Worm (Caenorhabditis elegans): ENCODE measurements around the gene srt-12.

The srt-12 gene

DNA sequence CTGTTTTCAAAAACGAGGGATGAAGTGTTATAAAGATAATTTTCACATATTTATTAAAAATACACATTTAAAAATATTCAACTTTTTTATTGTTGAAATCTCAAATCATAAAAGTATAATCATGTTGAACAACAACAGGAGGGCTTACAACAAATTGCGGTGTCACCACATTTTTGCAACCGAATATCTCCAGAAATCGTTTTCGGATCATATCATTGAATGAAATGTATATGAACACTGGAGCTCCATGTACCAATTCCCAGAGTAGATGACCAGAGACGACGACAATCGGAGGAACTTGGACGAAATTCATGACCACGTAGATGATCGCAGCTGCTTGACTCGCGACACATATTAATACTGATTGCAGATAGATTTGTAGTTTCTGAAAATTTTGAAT lies 19.1 kb upstream of the srt-12 start:
- TF ChIP-seq pes-1 (GFP tag; IDR thresholded peaks at IDR 0.05) (no peak), aly-1 (tag; optimal IDR thresholded peaks at IDR 0.05) (no peak), flt-1 (GFP tag; IDR thresholded peaks at IDR 0.05) (no peak), tbx-37 (GFP tag; conservative IDR thresholded peaks at IDR 0.05) (no peak), ets-7 (tag; optimal IDR thresholded peaks at IDR 0.05) (no peak), hmbx-1 (tag; optimal IDR thresholded peaks at IDR 0.05) (no peak)

- no peak for TF ChIP-seq hnd-1 (tag; optimal IDR thresholded peaks at IDR 0.05)
- TF ChIP-seq hmbx-1 (tag; optimal IDR thresholded peaks at IDR 0.05) = no peak
- TF ChIP-seq sea-1 (GFP tag; conservative IDR thresholded peaks at IDR 0.05) = no peak
- no peak for TF ChIP-seq ceh-13 (GFP tag; optimal IDR thresholded peaks at IDR 0.05)
- no peak for TF ChIP-seq tbx-11 (GFP tag; IDR thresholded peaks at IDR 0.05)
- TF ChIP-seq tbx-37 (GFP tag; conservative IDR thresholded peaks at IDR 0.05) = no peak
- TF ChIP-seq ceh-36 (tag; optimal IDR thresholded peaks at IDR 0.05) = no peak
- no peak for TF ChIP-seq F13C5.2 (tag; optimal IDR thresholded peaks at IDR 0.05)
- TF ChIP-seq hmg-4 (GFP tag; optimal IDR thresholded peaks at IDR 0.05) = no peak
Measured at ce11 chrV:4260090-4260489, 17.8 kb upstream of the srt-12 start, which contains the start of gene srt-3. srt-3 (minus strand) TSS chrV:4260190.

DNA sequence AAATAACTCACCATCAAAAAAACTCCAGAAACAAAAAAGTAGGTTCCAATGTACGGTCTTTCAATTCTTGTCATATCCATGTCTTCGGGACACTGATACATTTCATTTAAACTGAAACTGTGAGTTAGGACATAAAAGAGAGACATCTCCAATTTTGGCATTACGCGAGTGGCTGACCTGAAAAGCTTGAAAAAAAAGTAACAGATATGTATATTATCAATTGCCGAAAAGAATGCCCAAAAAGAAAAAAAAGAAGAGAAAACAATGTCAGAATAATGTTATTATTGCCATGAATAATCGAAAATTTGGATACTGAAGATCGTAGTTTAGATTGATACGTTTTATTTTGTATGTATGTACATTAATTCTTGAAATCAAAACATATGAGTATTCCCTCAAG lies 14.1 kb upstream of the srt-12 start, which contains the start of gene srt-14:
TSS of gene srt-14 (minus strand) at position 101 of the 400 bp plus-strand sequence.
- no peak for TF ChIP-seq sea-1 (GFP tag; conservative IDR thresholded peaks at IDR 0.05)
- no peak for TF ChIP-seq tra-4 (tag; optimal IDR thresholded peaks at IDR 0.05)
- TF ChIP-seq flt-1 (GFP tag; IDR thresholded peaks at IDR 0.05) = no peak
- TF ChIP-seq aly-1 (tag; optimal IDR thresholded peaks at IDR 0.05) = no peak
- no peak for TF ChIP-seq tbx-11 (GFP tag; IDR thresholded peaks at IDR 0.05)

- no peak for TF ChIP-seq tbx-37 (GFP tag; conservative IDR thresholded peaks at IDR 0.05)
- no peak for TF ChIP-seq ama-1 (optimal IDR thresholded peaks at IDR 0.05)
- no peak for TF ChIP-seq ets-7 (tag; optimal IDR thresholded peaks at IDR 0.05)
- no peak for TF ChIP-seq ceh-36 (tag; optimal IDR thresholded peaks at IDR 0.05)
- TF ChIP-seq tbx-11 (GFP tag; IDR thresholded peaks at IDR 0.05) = no peak
- TF ChIP-seq flt-1 (GFP tag; IDR thresholded peaks at IDR 0.05) = no peak
- no peak for TF ChIP-seq tra-4 (tag; optimal IDR thresholded peaks at IDR 0.05)
- no peak for TF ChIP-seq hmbx-1 (tag; optimal IDR thresholded peaks at IDR 0.05)
- TF ChIP-seq hnd-1 (tag; optimal IDR thresholded peaks at IDR 0.05) = no peak
- TF ChIP-seq pes-1 (GFP tag; IDR thresholded peaks at IDR 0.05) = no peak
- TF ChIP-seq F13C5.2 (tag; optimal IDR thresholded peaks at IDR 0.05) = no peak
- TF ChIP-seq scrt-1 (GFP tag; IDR thresholded peaks at IDR 0.05) = no peak
- TF ChIP-seq sea-1 (GFP tag; conservative IDR thresholded peaks at IDR 0.05) = no peak
- TF ChIP-seq B0310.2 (tag; optimal IDR thresholded peaks at IDR 0.05) = no peak
- no peak for TF ChIP-seq hmg-4 (GFP tag; optimal IDR thresholded peaks at IDR 0.05)
- no peak for TF ChIP-seq aly-1 (tag; optimal IDR thresholded peaks at IDR 0.05)
- no peak for TF ChIP-seq ceh-13 (GFP tag; optimal IDR thresholded peaks at IDR 0.05)
Measured at ce11 chrV:4250047-4250446, 7.7 kb upstream of the srt-12 start, which contains the start of gene srt-13. srt-13 (minus strand) TSS chrV:4250147.

DNA sequence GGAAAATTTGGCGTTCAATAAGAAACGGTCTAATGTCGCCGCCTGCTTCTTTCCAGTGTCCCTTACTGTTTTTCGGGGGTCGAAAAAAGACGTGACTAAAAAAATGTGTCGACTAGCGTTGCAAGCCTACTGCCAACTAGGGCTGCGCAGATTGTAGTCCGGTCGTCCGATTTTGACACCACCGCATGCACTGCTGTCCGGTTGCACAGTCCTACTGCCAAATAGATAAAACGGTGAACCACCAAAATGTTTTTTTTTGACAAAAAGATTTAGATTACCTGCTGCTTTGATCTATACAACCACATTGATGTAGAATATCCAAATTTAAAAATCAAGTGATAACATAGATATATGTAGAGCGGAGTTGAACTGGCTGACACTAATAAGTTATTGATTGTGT lies 6.0 kb upstream of the srt-12 start:
- TF ChIP-seq tra-4 (tag; optimal IDR thresholded peaks at IDR 0.05) = no peak
- TF ChIP-seq B0310.2 (tag; optimal IDR thresholded peaks at IDR 0.05) = no peak
- TF ChIP-seq hnd-1 (tag; optimal IDR thresholded peaks at IDR 0.05) = no peak
- TF ChIP-seq aly-1 (tag; optimal IDR thresholded peaks at IDR 0.05) = no peak
- no peak for TF ChIP-seq hmg-4 (GFP tag; optimal IDR thresholded peaks at IDR 0.05)
- no peak for TF ChIP-seq ama-1 (optimal IDR thresholded peaks at IDR 0.05)
- TF ChIP-seq sea-1 (GFP tag; conservative IDR thresholded peaks at IDR 0.05) = no peak
- TF ChIP-seq pes-1 (GFP tag; IDR thresholded peaks at IDR 0.05) = no peak
- TF ChIP-seq ceh-36 (tag; optimal IDR thresholded peaks at IDR 0.05) = no peak
- no peak for TF ChIP-seq flt-1 (GFP tag; IDR thresholded peaks at IDR 0.05)

DNA sequence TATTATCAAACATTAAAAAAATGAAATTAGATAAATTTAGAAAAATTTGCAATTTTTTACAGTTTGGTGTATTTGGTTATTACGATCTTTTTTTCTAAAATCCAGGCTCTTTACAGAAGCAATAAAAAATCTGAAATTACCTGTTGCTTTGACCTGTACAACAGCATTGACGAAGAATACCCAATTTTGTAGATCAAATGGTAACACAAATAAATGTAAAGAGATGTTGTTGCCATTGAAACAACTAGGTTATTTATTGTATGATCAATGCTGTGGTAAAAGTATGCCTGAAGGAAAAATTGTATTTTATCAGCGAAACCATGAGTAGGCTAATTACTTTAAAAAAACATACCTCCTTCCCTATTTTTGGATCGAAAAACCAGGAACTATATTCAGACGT lies 776 bp downstream of the srt-12 start:
- TF ChIP-seq tbx-37 (GFP tag; conservative IDR thresholded peaks at IDR 0.05) = no peak

ce11 chrV:4240292-4240691 lies 2.0 kb downstream of the srt-12 start, which contains the start of gene srh-204:
srh-204 (minus strand) TSS chrV:4240392.
- TF ChIP-seq scrt-1 (GFP tag; IDR thresholded peaks at IDR 0.05) (no peak), F13C5.2 (tag; optimal IDR thresholded peaks at IDR 0.05) (no peak), tbx-37 (GFP tag; conservative IDR thresholded peaks at IDR 0.05) (no peak), aly-1 (tag; optimal IDR thresholded peaks at IDR 0.05) (no peak), hnd-1 (tag; optimal IDR thresholded peaks at IDR 0.05) (no peak), B0310.2 (tag; optimal IDR thresholded peaks at IDR 0.05) (no peak)

DNA sequence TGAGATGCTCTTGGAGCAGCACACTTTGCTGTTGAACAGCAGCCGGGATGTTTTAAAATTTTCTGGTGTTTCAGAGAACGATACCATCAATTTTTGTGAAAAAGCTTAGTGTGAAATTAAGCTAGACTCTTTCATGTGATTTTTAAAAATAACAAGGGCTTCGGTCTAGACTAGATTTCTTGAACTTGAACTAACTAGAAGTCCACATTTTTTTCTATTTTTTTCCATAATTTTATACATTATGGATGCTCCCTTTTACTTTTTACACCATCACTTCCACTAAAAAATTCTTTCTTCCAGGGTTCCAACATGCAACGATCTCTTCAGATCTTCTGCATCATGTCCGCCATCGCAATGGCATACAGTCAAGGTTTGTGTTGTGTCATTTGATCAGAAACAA lies 6.2 kb downstream of the srt-12 start, which contains the start of gene nlp-13:
TSS of gene nlp-13 (plus strand) at position 301 of the 400 bp plus-strand sequence.
- no peak for TF ChIP-seq tra-4 (tag; optimal IDR thresholded peaks at IDR 0.05)
- no peak for TF ChIP-seq sea-1 (GFP tag; conservative IDR thresholded peaks at IDR 0.05)
- no peak for TF ChIP-seq ceh-13 (GFP tag; optimal IDR thresholded peaks at IDR 0.05)
- TF ChIP-seq B0310.2 (tag; optimal IDR thresholded peaks at IDR 0.05) = no peak
- TF ChIP-seq ets-7 (tag; optimal IDR thresholded peaks at IDR 0.05) = no peak
- no peak for TF ChIP-seq tbx-11 (GFP tag; IDR thresholded peaks at IDR 0.05)
- no peak for TF ChIP-seq scrt-1 (GFP tag; IDR thresholded peaks at IDR 0.05)
- no peak for TF ChIP-seq hmbx-1 (tag; optimal IDR thresholded peaks at IDR 0.05)
- TF ChIP-seq ama-1 (optimal IDR thresholded peaks at IDR 0.05) = no peak
- TF ChIP-seq aly-1 (tag; optimal IDR thresholded peaks at IDR 0.05) = no peak
- no peak for TF ChIP-seq hnd-1 (tag; optimal IDR thresholded peaks at IDR 0.05)
- TF ChIP-seq flt-1 (GFP tag; IDR thresholded peaks at IDR 0.05) = no peak
- no peak for TF ChIP-seq hmg-4 (GFP tag; optimal IDR thresholded peaks at IDR 0.05)
- no peak for TF ChIP-seq F13C5.2 (tag; optimal IDR thresholded peaks at IDR 0.05)
- no peak for TF ChIP-seq tbx-37 (GFP tag; conservative IDR thresholded peaks at IDR 0.05)
- TF ChIP-seq pes-1 (GFP tag; IDR thresholded peaks at IDR 0.05) = no peak
- no peak for TF ChIP-seq ceh-36 (tag; optimal IDR thresholded peaks at IDR 0.05)
